Worm (Caenorhabditis elegans) whole organism, L4 larva: ENCODE measurements around the gene R02F11.11.

Source experiments
- F44E2.7 ChIP-seq: fragments of 200-800 bp; sonication (Bioruptor generic); IDR thresholded peaks from 2 replicates; pipeline ENCODE4 v2.1.2; 2022; ENCODE audit warnings: missing genetic modification characterization, missing compliant biosample characterization
- F49E8.2 ChIP-seq: sonication (generic microtip); optimal IDR thresholded peaks from 2 replicates; lab custom pipeline; 2016; ENCODE audit warnings: missing compliant biosample characterization, mild to moderate bottlenecking, missing genetic modification characterization, borderline replicate concordance
- Y105C5A.15 ChIP-seq: fragments of 200-800 bp; sonication (Bioruptor generic); IDR thresholded peaks from 2 replicates; pipeline ENCODE4 v1.3.6; 2022; ENCODE audit warnings: missing genetic modification characterization, missing compliant biosample characterization
- Y75B8A.6 ChIP-seq: fragments of 200-800 bp; sonication (Bioruptor generic); IDR thresholded peaks from 2 replicates; pipeline ENCODE4 v1.3.6; 2022; ENCODE audit warnings: missing genetic modification reagents, missing genetic modification characterization, missing compliant biosample characterization
- aly-2 ChIP-seq: sonication (generic microtip); optimal IDR thresholded peaks from 2 replicates; lab custom pipeline; 2018; ENCODE audit warnings: missing biosample characterization, missing genetic modification characterization
- ceh-28 ChIP-seq: fragments of 150-350 bp; optimal IDR thresholded peaks from 2 replicates; lab custom pipeline; 2014; ENCODE audit warnings: missing biosample characterization, missing genetic modification reagents, missing genetic modification characterization
- ces-1 ChIP-seq: fragments of 150-350 bp; sonication (generic microtip); optimal IDR thresholded peaks from 4 replicates; lab custom pipeline; 2014; ENCODE audit warnings: missing biosample characterization, missing genetic modification reagents, missing genetic modification characterization
- daf-12 ChIP-seq: fragments of 150-350 bp; optimal IDR thresholded peaks from 2 replicates; lab custom pipeline; 2014; ENCODE audit warnings: missing biosample characterization, missing genetic modification reagents, missing genetic modification characterization
- daf-19 ChIP-seq: fragments of 200-800 bp; sonication (Bioruptor generic); conservative IDR thresholded peaks from 2 replicates; pipeline ENCODE4 v1.3.6; 2022; ENCODE audit warnings: missing genetic modification characterization, missing compliant biosample characterization
- dmd-6 ChIP-seq: fragments of 200-800 bp; sonication (Bioruptor generic); IDR thresholded peaks from 2 replicates; pipeline ENCODE4 v1.3.6; 2022; ENCODE audit warnings: missing genetic modification reagents, missing genetic modification characterization, missing compliant biosample characterization
- dmd-9 ChIP-seq: fragments of 200-800 bp; sonication (Bioruptor generic); IDR thresholded peaks from 2 replicates; pipeline ENCODE4 v1.3.6; 2022; ENCODE audit warnings: missing genetic modification reagents, missing genetic modification characterization, missing compliant biosample characterization
- dpl-1 ChIP-seq: fragments of 150-350 bp; optimal IDR thresholded peaks from 2 replicates; lab custom pipeline; 2014; ENCODE audit warnings: missing biosample characterization, missing genetic modification reagents, missing genetic modification characterization
- hlh-11 ChIP-seq: fragments of 200-800 bp; sonication (Bioruptor generic); optimal IDR thresholded peaks from 2 replicates; lab custom pipeline; 2018; ENCODE audit warnings: mild to moderate bottlenecking, missing genetic modification characterization, missing compliant biosample characterization
- lin-39 ChIP-seq: fragments of 150-350 bp; optimal IDR thresholded peaks from 2 replicates; lab custom pipeline; 2014; ENCODE audit warnings: missing biosample characterization, missing genetic modification reagents, missing genetic modification characterization
- lir-3 ChIP-seq: sonication (generic microtip); optimal IDR thresholded peaks from 2 replicates; lab custom pipeline; 2016; ENCODE audit warnings: mild to moderate bottlenecking, missing genetic modification characterization, missing compliant biosample characterization
- madf-5 ChIP-seq, 2 experiments: fragments of 200-800 bp; sonication (Bioruptor generic); IDR thresholded peaks; 2 replicates each; pipeline ENCODE4 v1.3.6; 2022; ENCODE audit warnings: missing compliant biosample characterization in 2 of 2, missing genetic modification characterization in 2 of 2
- madf-9 ChIP-seq: fragments of 200-800 bp; sonication (Bioruptor generic); conservative IDR thresholded peaks from 2 replicates; pipeline ENCODE4 v1.3.6; 2022; ENCODE audit warnings: missing genetic modification reagents, missing genetic modification characterization, missing compliant biosample characterization
- mdl-1 ChIP-seq, 2 experiments: fragments of 150-350 bp in 1 of 2; sonication (generic microtip) in 1 of 2; optimal IDR thresholded peaks; 2 replicates each; lab custom pipeline; 2014 to 2017; ENCODE audit warnings: missing biosample characterization in 2 of 2, missing genetic modification characterization in 2 of 2
- mes-2 ChIP-seq: sonication (generic microtip); optimal IDR thresholded peaks from 2 replicates; lab custom pipeline; 2016; ENCODE audit warnings: missing genotype, mild to moderate bottlenecking, missing genetic modification characterization, missing compliant biosample characterization; ENCODE audit not compliant: poor library complexity, severe bottlenecking
- mxl-3 ChIP-seq: fragments of 200-800 bp; sonication (Bioruptor generic); optimal IDR thresholded peaks from 2 replicates; lab custom pipeline; 2018; ENCODE audit warnings: mild to moderate bottlenecking, missing genetic modification characterization, missing compliant biosample characterization
- nhr-102 ChIP-seq: sonication (generic microtip); optimal IDR thresholded peaks from 2 replicates; lab custom pipeline; 2016; ENCODE audit warnings: mild to moderate bottlenecking, missing genetic modification characterization, moderate library complexity, missing compliant biosample characterization
- nhr-111 ChIP-seq: fragments of 200-800 bp; sonication (Bioruptor generic); optimal IDR thresholded peaks from 2 replicates; lab custom pipeline; 2018; ENCODE audit warnings: mild to moderate bottlenecking, missing genetic modification characterization, missing compliant biosample characterization
- nhr-28 ChIP-seq: fragments of 150-350 bp; optimal IDR thresholded peaks from 2 replicates; lab custom pipeline; 2014; ENCODE audit warnings: missing biosample characterization, missing genetic modification characterization
- nhr-48 ChIP-seq: sonication (generic microtip); optimal IDR thresholded peaks from 2 replicates; lab custom pipeline; 2016; ENCODE audit warnings: mild to moderate bottlenecking, missing genetic modification characterization, missing compliant biosample characterization
- nhr-6 ChIP-seq: fragments of 150-350 bp; optimal IDR thresholded peaks from 2 replicates; lab custom pipeline; 2014; ENCODE audit warnings: missing biosample characterization, missing genetic modification characterization
- nhr-77 ChIP-seq: fragments of 150-350 bp; optimal IDR thresholded peaks from 2 replicates; lab custom pipeline; 2014; ENCODE audit warnings: missing biosample characterization, missing genetic modification characterization
- php-3 ChIP-seq: fragments of 200-800 bp; sonication (Bioruptor generic); IDR thresholded peaks from 2 replicates; pipeline ENCODE4 v1.3.6; 2022; ENCODE audit warnings: missing genetic modification reagents, missing genetic modification characterization, missing compliant biosample characterization
- saeg-2 ChIP-seq: fragments of 200-800 bp; sonication (Bioruptor generic); IDR thresholded peaks from 2 replicates; pipeline ENCODE4 v1.3.6; 2022; ENCODE audit warnings: missing genetic modification reagents, missing genetic modification characterization, missing compliant biosample characterization
- set-16 ChIP-seq: fragments of 200-800 bp; sonication (Bioruptor generic); IDR thresholded peaks from 2 replicates; pipeline ENCODE4 v1.3.6; 2022; ENCODE audit warnings: missing genetic modification reagents, missing genetic modification characterization, missing compliant biosample characterization
- snpc-1.2 ChIP-seq: fragments of 200-800 bp; sonication (Bioruptor generic); IDR thresholded peaks from 2 replicates; pipeline ENCODE4 v1.3.6; 2022; ENCODE audit warnings: missing genetic modification reagents, missing genetic modification characterization, missing compliant biosample characterization
- snpc-4 ChIP-seq: fragments of 150-350 bp; optimal IDR thresholded peaks from 2 replicates; lab custom pipeline; 2014; ENCODE audit warnings: missing biosample characterization, missing genetic modification characterization
- spr-3 ChIP-seq: fragments of 200-800 bp; sonication (Bioruptor generic); optimal IDR thresholded peaks from 2 replicates; lab custom pipeline; 2018; ENCODE audit warnings: mild to moderate bottlenecking, missing genetic modification characterization, missing compliant biosample characterization
- tra-1 ChIP-seq: fragments of 200-800 bp; sonication (Bioruptor generic); IDR thresholded peaks from 2 replicates; pipeline ENCODE4 v1.3.6; 2022; ENCODE audit warnings: missing genetic modification reagents, missing genetic modification characterization, missing compliant biosample characterization
- unc-39 ChIP-seq: sonication (generic microtip); optimal IDR thresholded peaks from 2 replicates; lab custom pipeline; 2017; ENCODE audit warnings: missing biosample characterization, missing genetic modification characterization
- zag-1 ChIP-seq: fragments of 150-350 bp; optimal IDR thresholded peaks from 2 replicates; lab custom pipeline; 2014; ENCODE audit warnings: missing biosample characterization, missing genetic modification characterization
- zfp-2 ChIP-seq: sonication (generic microtip); optimal IDR thresholded peaks from 2 replicates; lab custom pipeline; 2016; ENCODE audit warnings: mild to moderate bottlenecking, missing genetic modification characterization, missing compliant biosample characterization
- zfp-3 ChIP-seq: fragments of 200-800 bp; sonication (Bioruptor generic); conservative IDR thresholded peaks from 2 replicates; pipeline ENCODE4 v1.3.6; 2022; ENCODE audit warnings: missing genetic modification reagents, missing genetic modification characterization, missing compliant biosample characterization
- ztf-11 ChIP-seq: fragments of 150-350 bp; optimal IDR thresholded peaks from 2 replicates; lab custom pipeline; 2014; ENCODE audit warnings: missing biosample characterization, missing genetic modification characterization

R02F11.11 gene

ce11 chrV:4826710-4827380 lies 35.2 kb downstream of the R02F11.11 start, which contains the start of the genes hsp-6 and C37H5.5 (continued):
- TF ChIP-seq nhr-6 (tag; lab: Kevin White, UChicago), result peak; percentile 88
- TF ChIP-seq set-16 (GFP tag; lab: Robert Waterston, UW), result no peak
- peak; percentile 79 for TF ChIP-seq nhr-77 (tag; lab: Kevin White, UChicago)
- peak; percentile 69 for TF ChIP-seq dmd-6 (GFP tag; lab: Robert Waterston, UW)
- no peak for TF ChIP-seq unc-39 (tag; lab: Kevin White, UChicago)
- TF ChIP-seq tra-1 (GFP tag; lab: Robert Waterston, UW), result no peak

ce11 chrV:4834277-4834676 lies 42.6 kb downstream of the R02F11.11 start, which contains the start of gene C37H5.14:
Gene C37H5.14 (minus strand): TSS chrV:4834377.
- TF ChIP-seq zag-1 (tag; lab: Kevin White, UChicago) (no peak), nhr-111 (GFP tag; lab: Kevin White, UChicago) (no peak), nhr-48 (no peak), set-16 (GFP tag; lab: Robert Waterston, UW) (no peak), Y105C5A.15 (GFP tag; lab: Robert Waterston, UW) (no peak), Y75B8A.6 (GFP tag; lab: Robert Waterston, UW) (no peak), aly-2 (tag; lab: Kevin White, UChicago) (no peak), spr-3 (GFP tag; lab: Kevin White, UChicago) (no peak), F44E2.7 (GFP tag; lab: Robert Waterston, UW) (no peak), zfp-2 (tag; lab: Kevin White, UChicago) (no peak), daf-19 (GFP tag; lab: Robert Waterston, UW) (no peak), saeg-2 (GFP tag; lab: Robert Waterston, UW) (no peak), dmd-9 (GFP tag; lab: Robert Waterston, UW) (no peak), hlh-11 (tag; lab: Kevin White, UChicago) (no peak), madf-9 (GFP tag; lab: Robert Waterston, UW) (no peak)
- TF ChIP-seq, all 104 proteins: peak for 0

- TF ChIP-seq dpl-1, result no peak
- no peak for TF ChIP-seq aly-2 (tag; lab: Kevin White, UChicago)
- TF ChIP-seq daf-19 (GFP tag; lab: Robert Waterston, UW), result no peak
- TF ChIP-seq daf-12, result no peak
- no peak for TF ChIP-seq mxl-3 (GFP tag; lab: Kevin White, UChicago)
- TF ChIP-seq set-16 (GFP tag; lab: Robert Waterston, UW), result no peak
- TF ChIP-seq ztf-11 (tag; lab: Kevin White, UChicago), result no peak
- TF ChIP-seq nhr-28 (tag; lab: Kevin White, UChicago), result peak; percentile 4
Measured at ce11 chrV:4839913-4840312, 48.2 kb downstream of the R02F11.11 start, which contains the start of gene nas-9. Gene nas-9 (minus strand): TSS chrV:4840013.

ce11 chrV:4841179-4841578 lies 49.5 kb downstream of the R02F11.11 start, which contains the start of gene cwp-1:
Gene cwp-1 (minus strand): TSS chrV:4841279.
- TF ChIP-seq zfp-3 (GFP tag; lab: Robert Waterston, UW), result no peak
- no peak for TF ChIP-seq mdl-1 (tag; optimal IDR thresholded peaks at IDR 0.05; lab: Kevin White, UChicago)
- TF ChIP-seq lin-39 (tag; lab: Kevin White, UChicago), result no peak
- TF ChIP-seq F49E8.2 (tag; lab: Kevin White, UChicago), result no peak
- no peak for TF ChIP-seq php-3 (GFP tag; lab: Robert Waterston, UW)
- no peak for TF ChIP-seq nhr-6 (tag; lab: Kevin White, UChicago)
- TF ChIP-seq ces-1 (GFP tag; lab: Kevin White, UChicago), result no peak

ce11 chrV:4842544-4842943 lies 50.9 kb downstream of the R02F11.11 start, which contains the start of the genes cwp-2 and cwp-3:
Gene cwp-2 (minus strand): TSS chrV:4842644.
Gene cwp-3 (plus strand): TSS chrV:4842836.
- TF ChIP-seq ceh-28 (tag; lab: Kevin White, UChicago), result no peak
- TF ChIP-seq lir-3 (tag; lab: Kevin White, UChicago), result no peak
- no peak for TF ChIP-seq madf-5 (GFP tag; IDR thresholded peaks at IDR 0.05; lab: Robert Waterston, UW)
- TF ChIP-seq snpc-1.2, result no peak
- no peak for TF ChIP-seq nhr-102
- TF ChIP-seq mes-2 (tag; lab: Kevin White, UChicago), result no peak
- no peak for TF ChIP-seq snpc-4 (tag; lab: Kevin White, UChicago)
